Fruit fly (Drosophila melanogaster) whole organism, embryonic: ENCODE measurements around the gene CG10492.

Source experiments
- ATbp ChIP-seq: fragments of 200-800 bp; sonication (Bioruptor generic); optimal IDR thresholded peaks from 2 replicates; lab custom pipeline; 2017; ENCODE audit warnings: missing biosample characterization, mild to moderate bottlenecking, missing genetic modification characterization, missing genetic modification reagents
- Atf3 ChIP-seq: fragments of 200-800 bp; sonication (Bioruptor generic); optimal IDR thresholded peaks from 3 replicates; lab custom pipeline; 2016; ENCODE audit warnings: missing biosample characterization, missing genetic modification characterization
- B-H2 ChIP-seq: fragments of 200-800 bp; sonication (Bioruptor generic); optimal IDR thresholded peaks from 2 replicates; lab custom pipeline; 2018; ENCODE audit warnings: missing biosample characterization, mild to moderate bottlenecking, missing genetic modification characterization
- C15 ChIP-seq: fragments of 200-800 bp; sonication (Bioruptor generic); IDR thresholded peaks from 3 replicates; pipeline ENCODE4 v1.3.6; 2022; ENCODE audit warnings: missing biosample characterization, missing genetic modification characterization
- CG10366 ChIP-seq: fragments of 200-800 bp; sonication (Bioruptor generic); IDR thresholded peaks from 2 replicates; pipeline ENCODE4 v1.3.6; 2022; ENCODE audit warnings: missing biosample characterization, missing genetic modification characterization
- CG12236 ChIP-seq: fragments of 200-800 bp; sonication (Bioruptor generic); optimal IDR thresholded peaks from 2 replicates; lab custom pipeline; 2016; ENCODE audit warnings: missing biosample characterization, missing genetic modification characterization
- CG17359 ChIP-seq: fragments of 200-800 bp; sonication (Bioruptor generic); optimal IDR thresholded peaks from 3 replicates; lab custom pipeline; 2018; ENCODE audit warnings: missing biosample characterization, mild to moderate bottlenecking, missing genetic modification characterization, moderate library complexity
- CG18619 ChIP-seq: fragments of 200-800 bp; sonication (Bioruptor generic); optimal IDR thresholded peaks from 3 replicates; lab custom pipeline; 2017; ENCODE audit warnings: missing biosample characterization, mild to moderate bottlenecking, missing genetic modification characterization
- CG2120 ChIP-seq: fragments of 200-800 bp; sonication (Bioruptor generic); optimal IDR thresholded peaks from 3 replicates; lab custom pipeline; 2016; ENCODE audit warnings: missing biosample characterization, missing genetic modification characterization
- CG2678 ChIP-seq: fragments of 200-800 bp; sonication (Bioruptor generic); optimal IDR thresholded peaks from 3 replicates; lab custom pipeline; 2019; ENCODE audit warnings: missing biosample characterization, mild to moderate bottlenecking, missing genetic modification characterization, moderate library complexity
- CG30403 ChIP-seq: fragments of 200-800 bp; sonication (Bioruptor generic); optimal IDR thresholded peaks from 3 replicates; lab custom pipeline; 2016; ENCODE audit warnings: missing biosample characterization, missing genetic modification characterization
- CG32772 ChIP-seq: fragments of 200-800 bp; sonication (Bioruptor generic); IDR thresholded peaks from 2 replicates; pipeline ENCODE4 v1.3.6; 2022; ENCODE audit warnings: missing biosample characterization, missing genetic modification characterization
- CG3726 ChIP-seq: fragments of 200-800 bp; sonication (Bioruptor generic); IDR thresholded peaks from 3 replicates; pipeline ENCODE4, ENCODE4 v1.3.6; 2022; ENCODE audit warnings: missing biosample characterization, missing genetic modification characterization
- CG3995 ChIP-seq: fragments of 200-800 bp; sonication (Bioruptor generic); optimal IDR thresholded peaks from 3 replicates; lab custom pipeline; 2016; ENCODE audit warnings: missing biosample characterization, missing genetic modification characterization
- CG4424 ChIP-seq: fragments of 200-800 bp; sonication (Bioruptor generic); optimal IDR thresholded peaks from 3 replicates; lab custom pipeline; 2016; ENCODE audit warnings: missing biosample characterization, missing genetic modification characterization
- CG7556 ChIP-seq: fragments of 200-800 bp; sonication (Bioruptor generic); optimal IDR thresholded peaks from 2 replicates; lab custom pipeline; 2017; ENCODE audit warnings: missing biosample characterization, mild to moderate bottlenecking, missing genetic modification characterization
- CG7839 ChIP-seq: fragments of 200-800 bp; sonication (Bioruptor generic); optimal IDR thresholded peaks from 3 replicates; lab custom pipeline; 2018; ENCODE audit warnings: missing biosample characterization, mild to moderate bottlenecking, missing genetic modification characterization, moderate library complexity
- CG8388 ChIP-seq: fragments of 200-800 bp; sonication (Bioruptor generic); optimal IDR thresholded peaks from 2 replicates; lab custom pipeline; 2019; ENCODE audit warnings: missing biosample characterization, mild to moderate bottlenecking, missing genetic modification characterization, moderate library complexity
- CG8765 ChIP-seq: fragments of 200-800 bp; sonication (Bioruptor generic); IDR thresholded peaks from 2 replicates; pipeline ENCODE4 v1.3.6; 2022; ENCODE audit warnings: missing biosample characterization, missing genetic modification characterization
- CG9215 ChIP-seq: fragments of 200-800 bp; sonication (Bioruptor generic); IDR thresholded peaks from 2 replicates; pipeline ENCODE4 v1.3.6; 2022; ENCODE audit warnings: missing biosample characterization, missing genetic modification characterization
- D19B ChIP-seq: fragments of 200-800 bp; sonication (Bioruptor generic); optimal IDR thresholded peaks from 2 replicates; lab custom pipeline; 2017; ENCODE audit warnings: missing biosample characterization, mild to moderate bottlenecking, missing genetic modification characterization
- Dip2 ChIP-seq: fragments of 200-800 bp; sonication (Bioruptor generic); IDR thresholded peaks from 2 replicates; pipeline ENCODE4 v1.3.6; 2022; ENCODE audit warnings: missing biosample characterization, missing genetic modification characterization
- Dref ChIP-seq: fragments of 200-800 bp; sonication (Bioruptor generic); IDR thresholded peaks from 2 replicates; pipeline ENCODE4 v1.3.6; 2022; ENCODE audit warnings: missing biosample characterization, missing genetic modification characterization
- Drgx ChIP-seq: fragments of 200-800 bp; sonication (Bioruptor generic); IDR thresholded peaks from 2 replicates; pipeline ENCODE4 v1.3.6; 2022; ENCODE audit warnings: missing biosample characterization, missing genetic modification characterization
- Ets65A ChIP-seq: fragments of 200-800 bp; sonication (Bioruptor generic); peaks from one replicate; lab custom pipeline; 2016; ENCODE audit warnings: missing biosample characterization, missing genetic modification characterization
- HLHmδ ChIP-seq: fragments of 200-800 bp; sonication (Bioruptor generic); optimal IDR thresholded peaks from 2 replicates; lab custom pipeline; 2018; ENCODE audit warnings: missing biosample characterization, mild to moderate bottlenecking, missing genetic modification characterization, moderate library complexity
- Hey ChIP-seq: fragments of 200-800 bp; sonication (Bioruptor generic); optimal IDR thresholded peaks from 3 replicates; lab custom pipeline; 2018; ENCODE audit warnings: missing biosample characterization, mild to moderate bottlenecking, missing genetic modification characterization
- Hr78 ChIP-seq, 2 experiments: fragments of 200-800 bp in 1 of 2; fragments of >200 bp in 1 of 2; sonication (Bioruptor generic) in 1 of 2; optimal IDR thresholded peaks; 2 replicates each; lab custom pipeline; 2017 to 2019; ENCODE audit warnings: missing biosample characterization in 2 of 2, missing genetic modification characterization in 2 of 2, mild to moderate bottlenecking in 1 of 2, moderate library complexity in 1 of 2
- MBD-R2 ChIP-seq: fragments of 200-800 bp; sonication (Bioruptor generic); IDR thresholded peaks from 2 replicates; pipeline ENCODE4 v1.3.6; 2022; ENCODE audit warnings: missing biosample characterization, missing genetic modification characterization
- Oli ChIP-seq: fragments of 200-800 bp; sonication (Bioruptor generic); optimal IDR thresholded peaks from 2 replicates; lab custom pipeline; 2018; ENCODE audit warnings: missing biosample characterization, mild to moderate bottlenecking, missing genetic modification characterization, moderate library complexity
- Rx ChIP-seq: fragments of 200-800 bp; sonication (Bioruptor generic); IDR thresholded peaks from 2 replicates; pipeline ENCODE4 v1.3.6; 2022; ENCODE audit warnings: missing biosample characterization, missing genetic modification characterization
- Sin3A ChIP-seq: fragments of >200 bp; optimal IDR thresholded peaks from 2 replicates; lab custom pipeline; 2018
- Sox102F ChIP-seq: fragments of 200-800 bp; sonication (Bioruptor generic); optimal IDR thresholded peaks from 2 replicates; lab custom pipeline; 2018; ENCODE audit warnings: missing biosample characterization, mild to moderate bottlenecking, missing genetic modification characterization, moderate library complexity
- Tbp ChIP-seq: fragments of >200 bp; optimal IDR thresholded peaks from 2 replicates; lab custom pipeline; 2018; ENCODE audit warnings: missing biosample characterization, missing genetic modification characterization
- Usf ChIP-seq: fragments of 200-800 bp; sonication (Bioruptor generic); optimal IDR thresholded peaks from 2 replicates; lab custom pipeline; 2017; ENCODE audit warnings: missing genotype, missing biosample characterization, missing genetic modification characterization
- cas ChIP-seq: fragments of 200-800 bp; sonication (Bioruptor generic); IDR thresholded peaks from 2 replicates; pipeline ENCODE4 v1.3.6; 2022; ENCODE audit warnings: missing biosample characterization, missing genetic modification characterization
- crol ChIP-seq: fragments of 200-800 bp; sonication (Bioruptor generic); IDR thresholded peaks from 2 replicates; pipeline ENCODE4 v1.3.6; 2022; ENCODE audit warnings: missing biosample characterization, missing genetic modification characterization
- fu2 ChIP-seq: fragments of 200-800 bp; sonication (Bioruptor generic); optimal IDR thresholded peaks from 2 replicates; lab custom pipeline; 2016; ENCODE audit warnings: missing biosample characterization, missing genetic modification characterization
- grau ChIP-seq: fragments of 200-800 bp; optimal IDR thresholded peaks from 3 replicates; lab custom pipeline; 2019; ENCODE audit warnings: missing biosample characterization, mild to moderate bottlenecking, missing genetic modification characterization, moderate library complexity
- gsb ChIP-seq: fragments of 200-800 bp; sonication (Bioruptor generic); IDR thresholded peaks from 2 replicates; pipeline ENCODE4 v1.3.6; 2022; ENCODE audit warnings: missing biosample characterization, missing genetic modification characterization
- gsb-n ChIP-seq: fragments of 200-800 bp; sonication (Bioruptor generic); optimal IDR thresholded peaks from 3 replicates; lab custom pipeline; 2018; ENCODE audit warnings: missing biosample characterization, mild to moderate bottlenecking, missing genetic modification characterization
- hth ChIP-seq: fragments of >200 bp; optimal IDR thresholded peaks from 2 replicates; lab custom pipeline; 2017; ENCODE audit warnings: inconsistent platforms
- inv ChIP-seq: fragments of 200-800 bp; sonication (Bioruptor generic); IDR thresholded peaks from 2 replicates; pipeline ENCODE4 v1.3.6; 2022; ENCODE audit warnings: missing biosample characterization, missing genetic modification characterization; ENCODE audit not compliant: partially characterized antibody
- kah ChIP-seq: fragments of 200-800 bp; sonication (Bioruptor generic); optimal IDR thresholded peaks from 2 replicates; lab custom pipeline; 2018; ENCODE audit warnings: missing biosample characterization, mild to moderate bottlenecking, missing genetic modification characterization
- luna ChIP-seq: fragments of 200-800 bp; sonication (Bioruptor generic); optimal IDR thresholded peaks from 2 replicates; lab custom pipeline; 2016; ENCODE audit warnings: missing biosample characterization, missing genetic modification characterization
- pan ChIP-seq, 4 experiments: fragments of >200 bp in 3 of 4; fragments of 200-800 bp in 1 of 4; sonication (Bioruptor generic) in 1 of 4; optimal IDR thresholded peaks in 3 of 4; IDR thresholded peaks in 1 of 4; 2 replicates each; pipeline versions ENCODE4 v1.3.6 to Lab custom; 2017 to 2022; ENCODE audit warnings: missing biosample characterization in 2 of 4, missing genetic modification characterization in 2 of 4, mixed read lengths in 1 of 4
- pita ChIP-seq: fragments of 200-800 bp; sonication (Bioruptor generic); optimal IDR thresholded peaks from 2 replicates; lab custom pipeline; 2017; ENCODE audit warnings: missing biosample characterization, mild to moderate bottlenecking, missing genetic modification characterization
- sens ChIP-seq: fragments of 200-800 bp; sonication (Bioruptor generic); peaks from one replicate; lab custom pipeline; 2016; ENCODE audit warnings: missing biosample characterization, missing genetic modification characterization
- toy ChIP-seq: fragments of 200-800 bp; sonication (Bioruptor generic); IDR thresholded peaks from 2 replicates; pipeline ENCODE4 v1.3.6; 2022; ENCODE audit warnings: missing biosample characterization, missing genetic modification characterization

CG10492 gene

DNA sequence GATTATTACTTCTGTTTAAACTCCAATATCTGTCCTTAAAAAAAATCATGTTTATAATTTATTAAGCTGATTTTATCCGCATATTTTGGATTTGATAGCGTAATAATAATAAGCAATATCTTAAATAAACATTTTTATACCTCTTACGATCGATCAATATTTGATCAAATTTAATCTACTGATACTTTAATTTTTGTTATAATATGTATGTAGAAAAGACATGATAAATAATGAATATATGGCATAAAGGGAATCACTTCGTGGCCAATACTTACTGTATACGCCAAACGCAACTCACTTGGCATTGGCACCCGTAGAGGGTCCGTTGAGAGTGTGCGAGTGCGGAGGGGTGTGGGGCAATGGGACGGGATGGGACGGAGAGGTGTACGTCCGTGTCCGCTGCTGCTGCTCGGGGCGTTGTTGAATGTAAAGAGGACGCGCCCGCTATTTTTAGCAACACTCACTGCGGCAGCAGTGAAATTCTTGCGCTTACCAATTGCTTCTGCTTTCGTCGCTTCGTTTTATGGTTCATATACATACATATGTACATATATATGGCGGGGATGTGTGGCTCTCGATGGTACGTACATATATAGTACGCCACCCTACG, 17.7 kb upstream of the CG10492 start (continued):
- peak; percentile 25 for TF ChIP-seq CG7839 (tag; lab: Kevin White, UChicago)
- no peak for TF ChIP-seq CG8388 (GFP tag; lab: Kevin White, UChicago)
- peak; percentile 79 for TF ChIP-seq grau (tag; lab: Kevin White, UChicago)
- TF ChIP-seq cas (GFP tag; lab: Robert Waterston, UW): no peak
- TF ChIP-seq Hey: no peak
- peak; percentile 58 for TF ChIP-seq CG2678 (tag; lab: Kevin White, UChicago)
- no peak for TF ChIP-seq CG3726 (GFP tag; lab: Robert Waterston, UW)
- peak; percentile 81 for TF ChIP-seq sens (GFP tag; lab: Kevin White, UChicago)
- TF ChIP-seq CG7556 (GFP tag; lab: Kevin White, UChicago): peak; percentile 49
- TF ChIP-seq CG10366 (GFP tag; lab: Robert Waterston, UW): no peak
- no peak for TF ChIP-seq HLHmδ (GFP tag; lab: Kevin White, UChicago)
- TF ChIP-seq MBD-R2 (GFP tag; lab: Robert Waterston, UW): peak; percentile 15; the same call in 1 of the 2 replicates
- no peak for TF ChIP-seq B-H2 (GFP tag; lab: Kevin White, UChicago)
- peak; percentile 6; the same call in 1 of the 2 replicates for TF ChIP-seq Drgx (GFP tag; lab: Robert Waterston, UW)
- TF ChIP-seq inv (GFP tag; lab: Robert Waterston, UW): no peak
- TF ChIP-seq Oli (tag; lab: Kevin White, UChicago): peak; percentile 19
- TF ChIP-seq Rx (GFP tag; lab: Robert Waterston, UW): no peak
- no peak for TF ChIP-seq CG4424 (GFP tag; lab: Kevin White, UChicago)
- peak; percentile 90 for TF ChIP-seq crol (GFP tag; lab: Robert Waterston, UW)
- no peak for TF ChIP-seq CG3995 (GFP tag; lab: Kevin White, UChicago)
- no peak for TF ChIP-seq CG9215 (GFP tag; lab: Robert Waterston, UW)
- TF ChIP-seq CG8765 (GFP tag; lab: Robert Waterston, UW): no peak
- no peak for TF ChIP-seq pan (optimal IDR thresholded peaks at IDR 0.05; lab: Kevin White, UChicago)
- no peak for TF ChIP-seq pan (GFP tag; optimal IDR thresholded peaks at IDR 0.05 in 1 of 2, IDR thresholded peaks at IDR 0.05 in 1 of 2)
- TF ChIP-seq CG12236 (GFP tag; lab: Kevin White, UChicago): no peak
- no peak for TF ChIP-seq Tbp (GFP tag; lab: Kevin White, UChicago)
- no peak for TF ChIP-seq C15 (GFP tag; lab: Robert Waterston, UW)
- TF ChIP-seq pita: no peak
- TF ChIP-seq CG2120 (GFP tag; lab: Kevin White, UChicago): peak; percentile 39
- peak; percentile 34 for TF ChIP-seq Sox102F
- no peak for TF ChIP-seq Dref (GFP tag; lab: Robert Waterston, UW)
- TF ChIP-seq Sin3A (lab: Kevin White, UChicago): no peak
- TF ChIP-seq kah (GFP tag; lab: Kevin White, UChicago): no peak
- peak; percentile 41 for TF ChIP-seq CG30403
- TF ChIP-seq gsb (GFP tag; lab: Robert Waterston, UW): no peak
- no peak for TF ChIP-seq toy (GFP tag; lab: Robert Waterston, UW)
- no peak for TF ChIP-seq gsb-n (tag; lab: Kevin White, UChicago)
- TF ChIP-seq ATbp: no peak
- no peak for TF ChIP-seq D19B (GFP tag; lab: Kevin White, UChicago)
- no peak for TF ChIP-seq Dip2 (GFP tag; lab: Robert Waterston, UW)
- TF ChIP-seq Hr78 (GFP tag; optimal IDR thresholded peaks at IDR 0.05; lab: Kevin White, UChicago): no peak
- peak; percentile 11 for TF ChIP-seq CG18619 (GFP tag; lab: Kevin White, UChicago)
- TF ChIP-seq CG17359 (tag; lab: Kevin White, UChicago): no peak
- no peak for TF ChIP-seq CG32772 (GFP tag; lab: Robert Waterston, UW)
- TF ChIP-seq fu2: no peak
- TF ChIP-seq hth (lab: Kevin White, UChicago): no peak
- TF ChIP-seq Ets65A: no peak
- TF ChIP-seq luna (GFP tag; lab: Kevin White, UChicago): no peak
- TF ChIP-seq Atf3 (GFP tag; lab: Kevin White, UChicago): no peak
- no peak for TF ChIP-seq Usf (GFP tag; lab: Kevin White, UChicago)
